Worm (Caenorhabditis elegans): Measurements from ENCODE around the gene T08B1.1.

The T08B1.1 gene

DNA sequence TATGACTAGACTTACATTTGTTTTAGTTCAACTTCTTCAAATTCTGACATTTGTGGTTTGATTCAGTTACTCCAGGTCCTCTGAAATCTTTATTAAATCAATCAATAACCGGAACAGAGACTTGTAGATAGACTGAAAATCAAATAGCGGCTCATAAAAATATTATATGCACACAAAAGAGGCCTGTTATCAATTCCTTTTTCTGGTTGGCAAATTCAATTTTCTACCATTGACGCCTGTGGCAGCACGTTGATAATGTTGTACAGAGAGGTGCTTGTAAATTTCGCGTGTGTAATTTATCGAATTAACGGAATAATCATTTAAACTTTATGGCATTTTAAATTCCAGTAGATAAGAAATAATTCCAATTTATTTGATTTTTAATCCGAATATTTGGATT lies at the start of gene T08B1.1:
Gene T08B1.1 (minus strand): TSS at position 92 of the 400 bp plus-strand sequence.
- TF ChIP-seq elt-2 (tag; optimal IDR thresholded peaks at IDR 0.05): peak; percentile 88
- no peak for TF ChIP-seq pha-4 (tag; optimal IDR thresholded peaks at IDR 0.05)
- peak; percentile 74 for TF ChIP-seq pqm-1 (tag; optimal IDR thresholded peaks at IDR 0.05)

DNA sequence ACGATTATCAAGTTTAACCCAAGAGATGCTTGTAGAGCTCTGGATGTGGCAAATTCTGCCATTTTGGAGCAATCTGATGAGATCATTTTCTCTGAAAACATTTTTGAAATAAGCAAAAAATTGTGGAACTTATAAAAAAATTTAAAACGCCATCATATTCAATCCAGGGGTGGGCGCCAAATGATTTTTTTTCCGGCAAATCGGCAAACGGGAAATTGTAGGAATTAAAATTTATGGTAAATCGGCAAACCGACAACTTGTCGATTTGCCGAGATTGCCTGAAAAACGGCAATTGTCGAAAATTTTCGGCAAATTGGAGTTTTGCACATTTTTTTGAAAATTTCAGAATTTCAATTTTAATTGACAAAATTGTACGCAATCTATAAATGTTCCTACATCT lies 48.7 kb upstream of the T08B1.1 start, which contains the start of gene srab-23:
Gene srab-23 (minus strand): TSS at position 101 of the 400 bp plus-strand sequence.
- TF ChIP-seq egl-27 (tag; optimal IDR thresholded peaks at IDR 0.05) (no peak), ZK546.5 (tag; optimal IDR thresholded peaks at IDR 0.05) (no peak), ztf-4 (tag; optimal IDR thresholded peaks at IDR 0.05) (no peak), lin-39 (tag; optimal IDR thresholded peaks at IDR 0.05) (no peak), zag-1 (tag; optimal IDR thresholded peaks at IDR 0.05) (no peak), jun-1 (tag; optimal IDR thresholded peaks at IDR 0.05) (no peak), hmg-11 (tag; optimal IDR thresholded peaks at IDR 0.05) (no peak), ceh-16 (tag; optimal IDR thresholded peaks at IDR 0.05) (no peak)

DNA sequence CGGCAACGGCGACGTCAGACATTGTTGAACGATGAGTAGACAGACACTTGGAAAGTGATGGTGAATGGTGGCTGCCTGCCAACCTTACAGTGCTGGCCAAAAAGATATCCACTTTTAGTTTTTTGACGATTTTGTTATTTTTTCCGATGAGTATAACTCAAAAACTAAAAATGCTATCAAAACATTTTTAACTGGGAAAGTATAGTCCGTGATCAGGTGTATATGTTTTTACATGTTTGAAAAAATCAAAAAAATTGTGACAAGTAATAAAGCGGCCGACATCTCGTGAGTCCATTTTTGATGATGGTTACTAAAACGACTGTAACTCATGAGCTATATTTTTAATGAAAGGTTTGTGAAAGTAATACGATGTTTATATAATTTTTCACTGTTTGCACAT lies 44.6 kb upstream of the T08B1.1 start, which contains the start of gene hil-6:
Gene hil-6 (minus strand): TSS at position 101 of the 400 bp plus-strand sequence.
- TF ChIP-seq nhr-237 (tag; optimal IDR thresholded peaks at IDR 0.05) (no peak), nhr-11 (tag; optimal IDR thresholded peaks at IDR 0.05) (no peak), ceh-16 (tag; optimal IDR thresholded peaks at IDR 0.05) (no peak)

DNA sequence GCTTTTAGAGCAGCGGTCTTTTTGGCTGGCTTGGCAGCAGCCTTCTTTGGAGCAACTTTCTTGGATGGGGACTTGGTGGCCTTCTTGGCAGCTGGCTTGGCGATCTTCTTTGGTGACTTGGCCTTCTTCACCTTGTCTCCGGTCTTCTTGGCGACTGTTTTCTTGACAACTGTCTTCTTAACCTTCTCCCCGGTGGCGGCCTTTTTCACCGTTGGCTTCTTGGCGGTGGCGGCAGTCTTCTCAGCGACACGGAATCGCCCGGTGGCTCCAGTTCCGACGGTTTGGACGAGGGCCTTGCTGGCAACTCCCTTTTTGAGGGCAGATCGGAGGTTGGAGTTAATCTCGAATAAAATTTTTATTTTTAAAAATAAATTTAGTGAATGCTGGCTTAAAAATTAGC lies 43.8 kb upstream of the T08B1.1 start:
- TF ChIP-seq nhr-77 (tag; optimal IDR thresholded peaks at IDR 0.05) (no peak), lsy-12 (tag; optimal IDR thresholded peaks at IDR 0.05) (no peak), skn-1 (tag; optimal IDR thresholded peaks at IDR 0.05) (no peak), nhr-43 (tag; optimal IDR thresholded peaks at IDR 0.05; ENCODE audit: poor library complexity, severe bottlenecking) (no peak), unc-62 (GFP tag; optimal IDR thresholded peaks at IDR 0.05) (no peak), tbx-2 (tag; optimal IDR thresholded peaks at IDR 0.05) (no peak), mdl-1 (tag; optimal IDR thresholded peaks at IDR 0.05) (no peak), ceh-9 (tag; optimal IDR thresholded peaks at IDR 0.05) (no peak), elt-1 (tag; optimal IDR thresholded peaks at IDR 0.05) (no peak), nhr-237 (tag; optimal IDR thresholded peaks at IDR 0.05) (no peak), R02D3.7 (tag; optimal IDR thresholded peaks at IDR 0.05) (no peak), ama-1 (optimal IDR thresholded peaks at IDR 0.05) (no peak), snpc-4 (tag; optimal IDR thresholded peaks at IDR 0.05) (no peak), ceh-28 (tag; optimal IDR thresholded peaks at IDR 0.05) (no peak), lin-39 (tag; optimal IDR thresholded peaks at IDR 0.05) (no peak)

DNA sequence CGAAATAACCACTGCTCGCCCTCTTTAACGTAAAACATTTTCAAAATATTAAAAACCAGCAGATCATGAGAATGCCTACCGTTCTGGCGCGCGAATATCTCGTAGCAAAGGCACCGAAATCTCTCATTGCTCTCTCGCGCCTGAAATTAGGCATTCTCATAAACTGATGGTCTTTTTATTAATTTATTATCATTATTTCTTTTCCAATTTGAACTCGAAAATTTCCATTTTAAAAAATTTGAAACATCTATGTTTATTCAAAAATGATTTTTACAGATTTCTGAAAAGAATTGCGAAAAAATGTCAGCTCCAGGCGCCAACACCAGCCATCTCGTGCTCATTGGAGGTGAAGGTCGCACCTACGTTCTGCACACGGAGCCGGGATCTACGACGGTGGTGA lies 43.0 kb upstream of the T08B1.1 start, which contains the start of gene F59A7.12:
Gene F59A7.12 (plus strand): TSS at position 301 of the 400 bp plus-strand sequence.
- TF ChIP-seq ztf-11 (tag; optimal IDR thresholded peaks at IDR 0.05) (no peak), lin-39 (tag; optimal IDR thresholded peaks at IDR 0.05) (no peak), nhr-25 (tag; optimal IDR thresholded peaks at IDR 0.05) (no peak), ceh-16 (tag; optimal IDR thresholded peaks at IDR 0.05) (no peak), hmg-11 (tag; optimal IDR thresholded peaks at IDR 0.05) (no peak), R02D3.7 (tag; optimal IDR thresholded peaks at IDR 0.05) (no peak), pqm-1 (tag; optimal IDR thresholded peaks at IDR 0.05) (no peak), jun-1 (tag; optimal IDR thresholded peaks at IDR 0.05) (no peak), mdl-1 (tag; optimal IDR thresholded peaks at IDR 0.05) (no peak), nhr-12 (tag; optimal IDR thresholded peaks at IDR 0.05) (no peak), elt-1 (tag; optimal IDR thresholded peaks at IDR 0.05) (no peak), lin-15B (tag; optimal IDR thresholded peaks at IDR 0.05) (no peak), ZK546.5 (tag; optimal IDR thresholded peaks at IDR 0.05) (no peak), unc-39 (tag; optimal IDR thresholded peaks at IDR 0.05) (no peak), nhr-67 (tag; optimal IDR thresholded peaks at IDR 0.05) (no peak), aly-2 (tag; optimal IDR thresholded peaks at IDR 0.05) (no peak), eor-1 (tag; optimal IDR thresholded peaks at IDR 0.05) (no peak), fkh-2 (tag; optimal IDR thresholded peaks at IDR 0.05) (no peak), ceh-9 (tag; optimal IDR thresholded peaks at IDR 0.05) (no peak)

DNA sequence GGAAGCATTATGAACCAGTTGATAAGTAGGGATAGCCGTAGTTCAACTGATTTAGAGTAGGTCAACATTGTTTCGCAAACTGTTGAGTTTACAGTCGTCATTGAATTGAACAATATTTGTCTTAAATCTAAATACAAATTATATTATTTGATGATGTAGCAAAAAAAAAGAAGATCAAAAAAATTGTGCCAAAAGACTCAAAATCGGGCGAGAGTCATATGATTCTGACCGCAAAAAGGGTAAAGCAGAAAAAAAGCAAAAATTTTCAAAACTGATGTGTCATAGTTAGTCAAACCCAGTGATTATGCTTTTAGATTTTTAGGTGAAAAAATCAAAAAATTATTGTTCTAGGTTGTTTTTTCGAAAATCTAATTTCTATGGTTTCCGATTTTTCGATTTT lies 40.9 kb upstream of the T08B1.1 start, which contains the start of gene srab-13:
Gene srab-13 (minus strand): TSS at position 101 of the 400 bp plus-strand sequence.
- TF ChIP-seq ceh-28 (tag; optimal IDR thresholded peaks at IDR 0.05) (no peak), jun-1 (tag; optimal IDR thresholded peaks at IDR 0.05) (no peak), nhr-77 (tag; optimal IDR thresholded peaks at IDR 0.05) (no peak), mdl-1 (tag; optimal IDR thresholded peaks at IDR 0.05) (no peak), daf-12 (tag; optimal IDR thresholded peaks at IDR 0.05) (no peak), pha-4 (tag; optimal IDR thresholded peaks at IDR 0.05) (no peak)
